Worm (Caenorhabditis elegans) whole organism, young adult: ENCODE data around the gene T06E8.2.

ENCODE experiments used
- B0019.2 ChIP-seq: fragments of 200-800 bp; sonication (Bioruptor generic); conservative IDR thresholded peaks from 2 replicates; pipeline ENCODE4 v1.3.6; 2022; ENCODE audit warnings: missing genetic modification reagents, missing genetic modification characterization, missing compliant biosample characterization
- C06A6.2 ChIP-seq: fragments of 200-800 bp; sonication (Bioruptor generic); conservative IDR thresholded peaks from 2 replicates; pipeline ENCODE4 v1.3.6; 2022; ENCODE audit warnings: missing genetic modification characterization, missing compliant biosample characterization
- D2030.7 ChIP-seq: fragments of 200-800 bp; sonication (Bioruptor generic); IDR thresholded peaks from 2 replicates; pipeline ENCODE4 v1.3.6; 2022; ENCODE audit warnings: missing genetic modification reagents, missing genetic modification characterization, missing compliant biosample characterization
- F23B12.7 ChIP-seq: sonication (generic microtip); optimal IDR thresholded peaks from 2 replicates; lab custom pipeline; 2017; ENCODE audit warnings: missing genetic modification characterization, mild to moderate bottlenecking, missing compliant biosample characterization, antibody characterized with exemption, moderate library complexity; ENCODE audit not compliant: insufficient read depth
- F37B4.10 ChIP-seq: fragments of 200-800 bp; sonication (Bioruptor generic); IDR thresholded peaks from 2 replicates; pipeline ENCODE4 v1.3.6; 2022; ENCODE audit warnings: missing genetic modification characterization, missing compliant biosample characterization
- F39B2.1 ChIP-seq: fragments of 200-800 bp; sonication (Bioruptor generic); IDR thresholded peaks from 2 replicates; pipeline ENCODE4 v1.3.6; 2022; ENCODE audit warnings: missing genetic modification reagents, missing genetic modification characterization, missing compliant biosample characterization
- K11D2.4 ChIP-seq: fragments of 200-800 bp; sonication (Bioruptor generic); IDR thresholded peaks from 2 replicates; pipeline ENCODE4 v1.3.6; 2022; ENCODE audit warnings: missing genetic modification reagents, missing genetic modification characterization, missing compliant biosample characterization
- K12H6.12 ChIP-seq: fragments of 200-800 bp; sonication (Bioruptor generic); optimal IDR thresholded peaks from 2 replicates; lab custom pipeline; 2018; ENCODE audit warnings: mild to moderate bottlenecking, missing genetic modification characterization, missing compliant biosample characterization
- T26A5.8 ChIP-seq: sonication (generic microtip); optimal IDR thresholded peaks from 2 replicates; lab custom pipeline; 2016; ENCODE audit warnings: missing genetic modification characterization, missing compliant biosample characterization
- Y79H2A.3 ChIP-seq: fragments of 200-800 bp; sonication (Bioruptor generic); conservative IDR thresholded peaks from 2 replicates; pipeline ENCODE4 v1.3.6; 2022; ENCODE audit warnings: missing genetic modification reagents, missing genetic modification characterization, missing compliant biosample characterization
- ZK185.1 ChIP-seq: sonication (generic microtip); optimal IDR thresholded peaks from 2 replicates; lab custom pipeline; 2016; ENCODE audit warnings: mild to moderate bottlenecking, missing genetic modification characterization, missing compliant biosample characterization; ENCODE audit not compliant: poor library complexity, severe bottlenecking
- akir-1 ChIP-seq: fragments of 200-800 bp; sonication (Bioruptor generic); optimal IDR thresholded peaks from 2 replicates; lab custom pipeline; 2018; ENCODE audit warnings: mild to moderate bottlenecking, missing genetic modification characterization, moderate library complexity, missing compliant biosample characterization
- ama-1 ChIP-seq, 3 experiments: fragments of 150-350 bp in 1 of 3; sonication (generic microtip) in 2 of 3; optimal IDR thresholded peaks; 2 replicates each; lab custom pipeline; 2014 to 2018; ENCODE audit warnings: missing biosample characterization in 2 of 3, missing genetic modification characterization in 2 of 3, missing genetic modification reagents in 2 of 3
- aptf-2 ChIP-seq: fragments of 200-800 bp; sonication (Bioruptor generic); conservative IDR thresholded peaks from 2 replicates; pipeline ENCODE4 v1.3.6; 2022; ENCODE audit warnings: missing genetic modification reagents, missing genetic modification characterization, missing compliant biosample characterization
- aptf-3 ChIP-seq: fragments of 200-800 bp; sonication (Bioruptor generic); IDR thresholded peaks from 2 replicates; pipeline ENCODE4 v1.3.6; 2022; ENCODE audit warnings: missing genetic modification characterization, missing compliant biosample characterization
- atf-7 ChIP-seq: sonication (generic microtip); optimal IDR thresholded peaks from 2 replicates; lab custom pipeline; 2017; ENCODE audit warnings: mild to moderate bottlenecking, missing genetic modification characterization, missing compliant biosample characterization
- cebp-1 ChIP-seq, 2 experiments: fragments of 200-800 bp in 1 of 2; sonication (Bioruptor generic) in 1 of 2; sonication (generic microtip) in 1 of 2; IDR thresholded peaks in 1 of 2; optimal IDR thresholded peaks in 1 of 2; 2 replicates each; pipeline versions ENCODE4 v1.3.6 to Lab custom; 2017 to 2022; ENCODE audit warnings: missing compliant biosample characterization in 2 of 2, missing genetic modification characterization in 2 of 2, mild to moderate bottlenecking in 1 of 2, missing genetic modification reagents in 1 of 2, moderate library complexity in 1 of 2
- cebp-2 ChIP-seq: fragments of 200-800 bp; sonication (Bioruptor generic); IDR thresholded peaks from 2 replicates; pipeline ENCODE4 v1.3.6; 2022; ENCODE audit warnings: missing genetic modification characterization, missing compliant biosample characterization
- ceh-100 ChIP-seq: fragments of 200-800 bp; sonication (Bioruptor generic); IDR thresholded peaks from 2 replicates; pipeline ENCODE4 v1.3.6; 2022; ENCODE audit warnings: missing genetic modification reagents, missing genetic modification characterization, missing compliant biosample characterization
- ceh-58 ChIP-seq: fragments of 200-800 bp; sonication (Bioruptor generic); IDR thresholded peaks from 2 replicates; pipeline ENCODE4 v1.3.6; 2022; ENCODE audit warnings: missing genetic modification characterization, missing compliant biosample characterization
- chd-7 ChIP-seq: sonication (generic microtip); optimal IDR thresholded peaks from 2 replicates; lab custom pipeline; 2016; ENCODE audit warnings: mild to moderate bottlenecking, missing genetic modification characterization, moderate library complexity, missing compliant biosample characterization
- fkh-3 ChIP-seq: sonication (generic microtip); optimal IDR thresholded peaks from 2 replicates; lab custom pipeline; 2016; ENCODE audit warnings: mild to moderate bottlenecking, missing genetic modification characterization, missing compliant biosample characterization
- gei-17 ChIP-seq: fragments of 200-800 bp; sonication (Bioruptor generic); optimal IDR thresholded peaks from 2 replicates; lab custom pipeline; 2018; ENCODE audit warnings: mild to moderate bottlenecking, missing genetic modification characterization, missing compliant biosample characterization
- hlh-12 ChIP-seq: sonication (generic microtip); optimal IDR thresholded peaks from 2 replicates; lab custom pipeline; 2016; ENCODE audit warnings: missing genetic modification characterization, missing compliant biosample characterization
- hmg-1.2 ChIP-seq: fragments of 200-800 bp; sonication (Bioruptor generic); IDR thresholded peaks from 2 replicates; pipeline ENCODE4 v1.3.6; 2022; ENCODE audit warnings: missing genetic modification reagents, missing genetic modification characterization, missing compliant biosample characterization
- lin-26 ChIP-seq: fragments of 200-800 bp; sonication (Bioruptor generic); IDR thresholded peaks from 2 replicates; pipeline ENCODE4 v1.3.6; 2022; ENCODE audit warnings: missing genetic modification reagents, missing genetic modification characterization, missing compliant biosample characterization
- lsy-27 ChIP-seq: sonication (generic microtip); optimal IDR thresholded peaks from 2 replicates; lab custom pipeline; 2017; ENCODE audit warnings: missing genetic modification characterization, mild to moderate bottlenecking, missing compliant biosample characterization, antibody characterized with exemption, missing genotype, borderline replicate concordance; ENCODE audit not compliant: insufficient read depth
- madf-6 ChIP-seq: fragments of 200-800 bp; sonication (Bioruptor generic); IDR thresholded peaks from 2 replicates; pipeline ENCODE4 v1.3.6; 2022; ENCODE audit warnings: missing genetic modification reagents, missing genetic modification characterization, missing compliant biosample characterization
- madf-8 ChIP-seq: fragments of 200-800 bp; sonication (Bioruptor generic); conservative IDR thresholded peaks from 2 replicates; pipeline ENCODE4 v1.3.6; 2022; ENCODE audit warnings: missing genetic modification reagents, missing genetic modification characterization, missing compliant biosample characterization
- mxl-1 ChIP-seq: sonication (generic microtip); optimal IDR thresholded peaks from 2 replicates; lab custom pipeline; 2016; ENCODE audit warnings: missing genetic modification characterization, missing compliant biosample characterization
- nfya-1 ChIP-seq: sonication (generic microtip); optimal IDR thresholded peaks from 2 replicates; lab custom pipeline; 2017; ENCODE audit warnings: antibody characterized with exemption, missing compliant biosample characterization, missing genetic modification characterization, borderline replicate concordance; ENCODE audit not compliant: insufficient read depth
- nfyb-1 ChIP-seq: fragments of 200-800 bp; sonication (Bioruptor generic); IDR thresholded peaks from 2 replicates; pipeline ENCODE4 v1.3.6; 2022; ENCODE audit warnings: missing genetic modification reagents, missing genetic modification characterization, missing compliant biosample characterization
- nhr-179 ChIP-seq: sonication (generic microtip); optimal IDR thresholded peaks from 2 replicates; lab custom pipeline; 2016; ENCODE audit warnings: mild to moderate bottlenecking, missing genetic modification characterization, missing compliant biosample characterization
- pbrm-1 ChIP-seq: fragments of 200-800 bp; sonication (Bioruptor generic); IDR thresholded peaks from 2 replicates; pipeline ENCODE4 v1.3.6; 2022; ENCODE audit warnings: missing genetic modification reagents, missing genetic modification characterization, missing compliant biosample characterization
- snpc-1.1 ChIP-seq: sonication (generic microtip); optimal IDR thresholded peaks from 2 replicates; lab custom pipeline; 2017; ENCODE audit warnings: missing genetic modification characterization, mild to moderate bottlenecking, missing compliant biosample characterization, antibody characterized with exemption, moderate library complexity, missing genotype, missing genetic modification reagents; ENCODE audit not compliant: insufficient read depth
- snpc-1.3 ChIP-seq: sonication (generic microtip); optimal IDR thresholded peaks from 2 replicates; lab custom pipeline; 2017; ENCODE audit warnings: missing genetic modification characterization, mild to moderate bottlenecking, missing compliant biosample characterization, antibody characterized with exemption, moderate library complexity, missing genotype, missing genetic modification reagents; ENCODE audit not compliant: insufficient read depth
- snpc-3.4 ChIP-seq: sonication (generic microtip); optimal IDR thresholded peaks from 2 replicates; lab custom pipeline; 2017; ENCODE audit warnings: missing genetic modification characterization, mild to moderate bottlenecking, missing compliant biosample characterization, antibody characterized with exemption, moderate library complexity, missing genotype, missing genetic modification reagents
- tbp1 ChIP-seq: fragments of 200-800 bp; sonication (Bioruptor generic); optimal IDR thresholded peaks from 2 replicates; lab custom pipeline; 2018; ENCODE audit warnings: mild to moderate bottlenecking, missing genetic modification characterization, missing compliant biosample characterization
- tlf-1 ChIP-seq: fragments of 200-800 bp; sonication (Bioruptor generic); optimal IDR thresholded peaks from 2 replicates; lab custom pipeline; 2018; ENCODE audit warnings: mild to moderate bottlenecking, missing genetic modification characterization, missing compliant biosample characterization
- unc-130 ChIP-seq: sonication (generic microtip); optimal IDR thresholded peaks from 2 replicates; lab custom pipeline; 2016; ENCODE audit warnings: missing genetic modification reagents, missing genetic modification characterization, missing compliant biosample characterization
- ztf-22 ChIP-seq: fragments of 200-800 bp; sonication (Bioruptor generic); optimal IDR thresholded peaks from 2 replicates; lab custom pipeline; 2018; ENCODE audit warnings: mild to moderate bottlenecking, missing genetic modification characterization, moderate library complexity, missing compliant biosample characterization
- ztf-26 ChIP-seq: sonication (generic microtip); optimal IDR thresholded peaks from 2 replicates; lab custom pipeline; 2017; ENCODE audit warnings: missing genetic modification characterization, missing compliant biosample characterization
- ztf-28 ChIP-seq: fragments of 200-800 bp; sonication (Bioruptor generic); IDR thresholded peaks from 2 replicates; pipeline ENCODE4 v1.3.6; 2022; ENCODE audit warnings: missing genetic modification reagents, missing genetic modification characterization, missing compliant biosample characterization
- ztf-3 ChIP-seq: fragments of 200-800 bp; sonication (Bioruptor generic); optimal IDR thresholded peaks from 2 replicates; lab custom pipeline; 2018; ENCODE audit warnings: mild to moderate bottlenecking, missing genetic modification characterization, missing compliant biosample characterization

T06E8.2 gene

DNA sequence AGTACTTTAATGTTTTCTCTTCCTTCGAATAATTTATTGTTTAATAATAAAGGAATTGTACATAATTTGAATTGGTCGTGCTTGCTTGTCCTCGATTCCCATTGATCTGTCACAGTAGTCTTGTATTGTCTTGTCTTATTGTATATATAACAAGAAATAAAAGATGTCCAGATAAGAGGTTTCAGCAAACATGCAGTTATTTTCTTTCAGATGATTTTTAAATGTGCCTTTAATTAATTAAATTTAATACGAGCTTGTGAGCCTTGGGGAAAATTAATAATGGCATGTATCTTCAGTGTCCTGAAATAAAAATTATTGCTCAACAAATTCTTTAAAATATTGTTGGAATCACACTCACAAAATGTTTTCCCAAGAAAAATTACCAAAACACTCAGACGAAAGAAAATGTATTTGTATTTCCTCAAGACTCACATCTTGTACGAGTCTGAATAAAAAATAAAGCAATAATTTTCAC, 13.1 kb downstream of the T06E8.2 start (continued):
- peak; percentile 78 for TF ChIP-seq snpc-1.1 (tag; lab: Kevin White, UChicago)

ce11 chrV:10019934-10020333, 16.3 kb downstream of the T06E8.2 start:
- TF ChIP-seq atf-7 (no peak), nfyb-1 (GFP tag; lab: Robert Waterston, UW) (no peak), madf-8 (GFP tag; lab: Robert Waterston, UW) (0 out of 2 replicates have a peak, but pooled peaks have one; percentile 17), cebp-2 (GFP tag; lab: Robert Waterston, UW) (no peak), akir-1 (no peak), snpc-3.4 (tag; lab: Kevin White, UChicago) (no peak), tbp1 (GFP tag; lab: Kevin White, UChicago) (peak; percentile 7), tlf-1 (no peak), ztf-28 (GFP tag; lab: Robert Waterston, UW) (no peak), T26A5.8 (tag; lab: Kevin White, UChicago) (no peak), K11D2.4 (GFP tag; lab: Robert Waterston, UW) (no peak), ztf-22 (GFP tag; lab: Kevin White, UChicago) (no peak), ceh-58 (GFP tag; lab: Robert Waterston, UW) (no peak), gei-17 (GFP tag; lab: Kevin White, UChicago) (no peak), ZK185.1 (tag; lab: Kevin White, UChicago) (no peak), aptf-3 (peak; percentile 23; the same call in 1 of the 2 replicates), unc-130 (GFP tag; lab: Kevin White, UChicago) (no peak), B0019.2 (no peak), lsy-27 (no peak), ztf-3 (no peak), F39B2.1 (no peak), madf-6 (GFP tag; lab: Robert Waterston, UW) (peak; percentile 39; the same call in 1 of the 2 replicates), ztf-26 (tag; lab: Kevin White, UChicago) (no peak), pbrm-1 (GFP tag; lab: Robert Waterston, UW) (peak; percentile 44; the same call in 1 of the 2 replicates), D2030.7 (GFP tag; lab: Robert Waterston, UW) (peak; percentile 32; the same call in 1 of the 2 replicates), hmg-1.2 (peak; percentile 50; the same call in 1 of the 2 replicates), snpc-1.1 (tag; lab: Kevin White, UChicago) (no peak), lin-26 (GFP tag; lab: Robert Waterston, UW) (no peak; the same call in 1 of the 2 replicates), aptf-2 (peak; percentile 40; the same call in 1 of the 2 replicates), hlh-12 (tag; lab: Kevin White, UChicago) (no peak), F23B12.7 (tag; lab: Kevin White, UChicago) (no peak), K12H6.12 (tag; lab: Kevin White, UChicago) (peak; percentile 17), mxl-1 (tag; lab: Kevin White, UChicago) (no peak), cebp-1 (GFP tag; IDR thresholded peaks at IDR 0.05; lab: Robert Waterston, UW) (0 out of 2 replicates have a peak, but pooled peaks have one; percentile 17), cebp-1 (tag; optimal IDR thresholded peaks at IDR 0.05; lab: Kevin White, UChicago) (peak; percentile 42), C06A6.2 (GFP tag; lab: Robert Waterston, UW) (no peak), snpc-1.3 (tag; lab: Kevin White, UChicago) (no peak), ceh-100 (GFP tag; lab: Robert Waterston, UW) (no peak), fkh-3 (tag; lab: Kevin White, UChicago) (no peak), Y79H2A.3 (GFP tag; lab: Robert Waterston, UW) (no peak), nfya-1 (tag; lab: Kevin White, UChicago) (no peak), nhr-179 (tag; lab: Kevin White, UChicago) (no peak), chd-7 (tag; lab: Kevin White, UChicago) (peak; percentile 10), F37B4.10 (GFP tag; lab: Robert Waterston, UW) (no peak), ama-1 (optimal IDR thresholded peaks at IDR 0.05; lab: Kevin White, UChicago) (no peak), ama-1 (GFP tag; optimal IDR thresholded peaks at IDR 0.05; lab: Kevin White, UChicago) (peak in 1 of 2 experiments; percentile 64)
